Fruit fly (Drosophila melanogaster) whole organism, embryonic: Measurements from ENCODE around the gene Jhbp2.

ENCODE experiments used
- Abd-B ChIP-seq: fragments of 200-800 bp; sonication (Bioruptor generic); optimal IDR thresholded peaks from 2 replicates; lab custom pipeline; 2018; ENCODE audit warnings: missing biosample characterization, mild to moderate bottlenecking, missing genetic modification characterization, moderate library complexity
- Atf3 ChIP-seq: fragments of 200-800 bp; sonication (Bioruptor generic); optimal IDR thresholded peaks from 3 replicates; lab custom pipeline; 2016; ENCODE audit warnings: missing biosample characterization, missing genetic modification characterization
- CG10321 ChIP-seq: fragments of 200-800 bp; sonication (Bioruptor generic); IDR thresholded peaks from 2 replicates; pipeline ENCODE4 v1.3.6; 2022; ENCODE audit warnings: missing biosample characterization, missing genetic modification characterization
- CG10543 ChIP-seq: fragments of 200-800 bp; sonication (Bioruptor generic); optimal IDR thresholded peaks from 3 replicates; lab custom pipeline; 2017; ENCODE audit warnings: missing biosample characterization, mild to moderate bottlenecking, missing genetic modification characterization, moderate library complexity
- CG13296 ChIP-seq: fragments of 200-800 bp; sonication (Bioruptor generic); optimal IDR thresholded peaks from 3 replicates; lab custom pipeline; 2018; ENCODE audit warnings: missing biosample characterization, mild to moderate bottlenecking, missing genetic modification characterization
- CG13775 ChIP-seq: fragments of 200-800 bp; sonication (Bioruptor generic); optimal IDR thresholded peaks from 3 replicates; lab custom pipeline; 2017; ENCODE audit warnings: missing biosample characterization, mild to moderate bottlenecking, missing genetic modification characterization
- CG14014 ChIP-seq: fragments of 200-800 bp; sonication (Bioruptor generic); IDR thresholded peaks from 2 replicates; pipeline ENCODE4 v1.3.6; 2022; ENCODE audit warnings: missing biosample characterization, missing genetic modification characterization
- CG14050 ChIP-seq: fragments of 200-800 bp; sonication (Bioruptor generic); IDR thresholded peaks from 3 replicates; pipeline ENCODE4 v1.3.6; 2022; ENCODE audit warnings: missing biosample characterization, missing genetic modification characterization
- CG15269 ChIP-seq: fragments of 200-800 bp; sonication (Bioruptor generic); optimal IDR thresholded peaks from 2 replicates; lab custom pipeline; 2018; ENCODE audit warnings: missing biosample characterization, mild to moderate bottlenecking, missing genetic modification characterization, moderate library complexity
- CG17829 ChIP-seq: fragments of 200-800 bp; optimal IDR thresholded peaks from 2 replicates; lab custom pipeline; 2019; ENCODE audit warnings: missing biosample characterization, mild to moderate bottlenecking, missing genetic modification characterization, moderate library complexity
- CG2199 ChIP-seq: fragments of 200-800 bp; sonication (Bioruptor generic); IDR thresholded peaks from 3 replicates; pipeline ENCODE4 v1.3.6; 2022; ENCODE audit warnings: missing biosample characterization, missing genetic modification characterization
- CG2712 ChIP-seq: fragments of 200-800 bp; optimal IDR thresholded peaks from 3 replicates; lab custom pipeline; 2019; ENCODE audit warnings: missing biosample characterization, mild to moderate bottlenecking, missing genetic modification characterization, moderate library complexity
- CG30431 ChIP-seq: fragments of 200-800 bp; sonication (Bioruptor generic); optimal IDR thresholded peaks from 2 replicates; lab custom pipeline; 2017; ENCODE audit warnings: missing biosample characterization, missing genetic modification characterization
- CG32767 ChIP-seq: fragments of 200-800 bp; sonication (Bioruptor generic); IDR thresholded peaks from 2 replicates; pipeline ENCODE4 v1.3.6; 2022; ENCODE audit warnings: missing biosample characterization, missing genetic modification characterization
- CG33213 ChIP-seq: fragments of 200-800 bp; sonication (Bioruptor generic); optimal IDR thresholded peaks from 3 replicates; lab custom pipeline; 2016; ENCODE audit warnings: missing biosample characterization, missing genetic modification characterization
- CG4328 ChIP-seq: fragments of 200-800 bp; sonication (Bioruptor generic); optimal IDR thresholded peaks from 3 replicates; lab custom pipeline; 2017; ENCODE audit warnings: missing biosample characterization, missing genetic modification reagents, missing genetic modification characterization
- CG5245 ChIP-seq: fragments of 200-800 bp; sonication (Bioruptor generic); optimal IDR thresholded peaks from 3 replicates; lab custom pipeline; 2016; ENCODE audit warnings: missing biosample characterization, missing genetic modification characterization
- CG5953 ChIP-seq: fragments of 200-800 bp; sonication (Bioruptor generic); IDR thresholded peaks from 2 replicates; pipeline ENCODE4 v1.3.6; 2022; ENCODE audit warnings: missing biosample characterization, missing genetic modification characterization
- CG6254 ChIP-seq: fragments of 200-800 bp; sonication (Bioruptor generic); optimal IDR thresholded peaks from 3 replicates; lab custom pipeline; 2017; ENCODE audit warnings: mild to moderate bottlenecking, missing biosample characterization, missing genetic modification reagents, missing genetic modification characterization
- CG6791 ChIP-seq: fragments of 200-800 bp; sonication (Bioruptor generic); IDR thresholded peaks from 3 replicates; pipeline ENCODE4 v1.3.6; 2022; ENCODE audit warnings: missing biosample characterization, missing genetic modification characterization; ENCODE audit not compliant: partially characterized antibody
- CG7372 ChIP-seq: fragments of 200-800 bp; sonication (Bioruptor generic); IDR thresholded peaks from 2 replicates; pipeline ENCODE4 v1.3.6; 2022; ENCODE audit warnings: missing biosample characterization, missing genetic modification characterization
- CG7987 ChIP-seq: fragments of 200-800 bp; sonication (Bioruptor generic); optimal IDR thresholded peaks from 2 replicates; lab custom pipeline; 2018; ENCODE audit warnings: missing biosample characterization, mild to moderate bottlenecking, missing genetic modification characterization, moderate library complexity
- CG8478 ChIP-seq: fragments of >200 bp; optimal IDR thresholded peaks from 2 replicates; lab custom pipeline; 2018
- GATAe ChIP-seq: fragments of 200-800 bp; sonication (Bioruptor generic); conservative IDR thresholded peaks from 2 replicates; pipeline ENCODE4 v1.3.6; 2022; ENCODE audit warnings: missing biosample characterization, missing genetic modification characterization
- Hmr ChIP-seq: fragments of 200-800 bp; sonication (Bioruptor generic); optimal IDR thresholded peaks from 3 replicates; lab custom pipeline; 2017; ENCODE audit warnings: mild to moderate bottlenecking, missing biosample characterization, missing genetic modification reagents, missing genetic modification characterization
- Hr39 ChIP-seq: fragments of >200 bp; optimal IDR thresholded peaks from 2 replicates; lab custom pipeline; 2017
- Hr78 ChIP-seq, 2 experiments: fragments of 200-800 bp in 1 of 2; fragments of >200 bp in 1 of 2; sonication (Bioruptor generic) in 1 of 2; optimal IDR thresholded peaks; 2 replicates each; lab custom pipeline; 2017 to 2019; ENCODE audit warnings: missing biosample characterization in 2 of 2, missing genetic modification characterization in 2 of 2, mild to moderate bottlenecking in 1 of 2, moderate library complexity in 1 of 2
- Oli ChIP-seq: fragments of 200-800 bp; sonication (Bioruptor generic); optimal IDR thresholded peaks from 2 replicates; lab custom pipeline; 2018; ENCODE audit warnings: missing biosample characterization, mild to moderate bottlenecking, missing genetic modification characterization, moderate library complexity
- Trl ChIP-seq, 3 experiments: fragments of >200 bp in 2 of 3; fragments of 200-800 bp in 1 of 3; sonication (Bioruptor generic) in 1 of 3; optimal IDR thresholded peaks; 2 replicates in 1 of 3; 3 replicates in 2 of 3; lab custom pipeline; 2016 to 2017; ENCODE audit warnings: missing biosample characterization in 1 of 3, missing genetic modification characterization in 1 of 3
- Xbp1 ChIP-seq: fragments of 200-800 bp; sonication (Bioruptor generic); optimal IDR thresholded peaks from 3 replicates; lab custom pipeline; 2016; ENCODE audit warnings: missing biosample characterization, mild to moderate bottlenecking, missing genetic modification characterization
- YL-1 ChIP-seq: fragments of 200-800 bp; sonication (Bioruptor generic); optimal IDR thresholded peaks from 3 replicates; lab custom pipeline; 2017; ENCODE audit warnings: missing biosample characterization, mild to moderate bottlenecking, missing genetic modification characterization
- ac ChIP-seq: fragments of 200-800 bp; sonication (Bioruptor generic); optimal IDR thresholded peaks from 3 replicates; lab custom pipeline; 2017; ENCODE audit warnings: missing biosample characterization, mild to moderate bottlenecking, missing genetic modification characterization
- ara ChIP-seq: fragments of 200-800 bp; sonication (Bioruptor generic); IDR thresholded peaks from 2 replicates; pipeline ENCODE4 v1.3.6; 2022; ENCODE audit warnings: missing biosample characterization, missing genetic modification characterization
- ato ChIP-seq: fragments of 200-800 bp; sonication (Bioruptor generic); IDR thresholded peaks from 2 replicates; pipeline ENCODE4 v1.3.6; 2022; ENCODE audit warnings: missing biosample characterization, missing genetic modification characterization; ENCODE audit not compliant: partially characterized antibody
- ems ChIP-seq: fragments of 200-800 bp; sonication (Bioruptor generic); optimal IDR thresholded peaks from 3 replicates; lab custom pipeline; 2016; ENCODE audit warnings: missing biosample characterization, missing genetic modification characterization
- eyg ChIP-seq: fragments of 200-800 bp; sonication (Bioruptor generic); optimal IDR thresholded peaks from 3 replicates; lab custom pipeline; 2016; ENCODE audit warnings: missing biosample characterization, missing genetic modification characterization
- gcm ChIP-seq: fragments of 200-800 bp; sonication (Bioruptor generic); optimal IDR thresholded peaks from 2 replicates; lab custom pipeline; 2019; ENCODE audit warnings: missing biosample characterization, mild to moderate bottlenecking, missing genetic modification characterization, moderate library complexity
- gsb-n ChIP-seq: fragments of 200-800 bp; sonication (Bioruptor generic); optimal IDR thresholded peaks from 3 replicates; lab custom pipeline; 2018; ENCODE audit warnings: missing biosample characterization, mild to moderate bottlenecking, missing genetic modification characterization
- her ChIP-seq: fragments of 200-800 bp; sonication (Bioruptor generic); optimal IDR thresholded peaks from 2 replicates; lab custom pipeline; 2016; ENCODE audit warnings: missing biosample characterization, missing genetic modification characterization
- inv ChIP-seq: fragments of 200-800 bp; sonication (Bioruptor generic); IDR thresholded peaks from 2 replicates; pipeline ENCODE4 v1.3.6; 2022; ENCODE audit warnings: missing biosample characterization, missing genetic modification characterization; ENCODE audit not compliant: partially characterized antibody
- kah ChIP-seq: fragments of 200-800 bp; sonication (Bioruptor generic); optimal IDR thresholded peaks from 2 replicates; lab custom pipeline; 2018; ENCODE audit warnings: missing biosample characterization, mild to moderate bottlenecking, missing genetic modification characterization
- kni ChIP-seq: fragments of 200-800 bp; sonication (Bioruptor generic); optimal IDR thresholded peaks from 3 replicates; lab custom pipeline; 2017; ENCODE audit warnings: mild to moderate bottlenecking, missing biosample characterization, missing genetic modification reagents, missing genetic modification characterization
- mirr ChIP-seq: fragments of 200-800 bp; sonication (Bioruptor generic); optimal IDR thresholded peaks from 3 replicates; lab custom pipeline; 2018; ENCODE audit warnings: missing biosample characterization, mild to moderate bottlenecking, missing genetic modification characterization
- odd ChIP-seq: fragments of 200-800 bp; sonication (Bioruptor generic); optimal IDR thresholded peaks from 2 replicates; lab custom pipeline; 2017; ENCODE audit warnings: missing biosample characterization, mild to moderate bottlenecking, missing genetic modification characterization
- otp ChIP-seq: fragments of 200-800 bp; sonication (Bioruptor generic); IDR thresholded peaks from 3 replicates; pipeline ENCODE4, ENCODE4 v1.3.6; 2022; ENCODE audit warnings: missing biosample characterization, missing genetic modification characterization
- sisA ChIP-seq: fragments of 200-800 bp; sonication (Bioruptor generic); IDR thresholded peaks from 2 replicates; pipeline ENCODE4 v1.3.6; 2022; ENCODE audit warnings: missing biosample characterization, missing genetic modification characterization
- sug ChIP-seq: fragments of 200-800 bp; optimal IDR thresholded peaks from 2 replicates; lab custom pipeline; 2019; ENCODE audit warnings: missing biosample characterization, mild to moderate bottlenecking, missing genetic modification characterization, moderate library complexity
- unc-4 ChIP-seq: fragments of 200-800 bp; sonication (Bioruptor generic); IDR thresholded peaks from 2 replicates; pipeline ENCODE4 v1.3.6; 2022; ENCODE audit warnings: missing biosample characterization, missing genetic modification characterization; ENCODE audit not compliant: partially characterized antibody
- z ChIP-seq: fragments of 200-800 bp; sonication (Bioruptor generic); IDR thresholded peaks from 3 replicates; pipeline ENCODE4 v1.3.6; 2022; ENCODE audit warnings: missing biosample characterization, missing genetic modification characterization
- zen2 ChIP-seq: fragments of 200-800 bp; sonication (Bioruptor generic); IDR thresholded peaks from 3 replicates; pipeline ENCODE4 v1.3.6; 2022; ENCODE audit warnings: missing biosample characterization, missing genetic modification characterization; ENCODE audit not compliant: partially characterized antibody

Gene Jhbp2

DNA sequence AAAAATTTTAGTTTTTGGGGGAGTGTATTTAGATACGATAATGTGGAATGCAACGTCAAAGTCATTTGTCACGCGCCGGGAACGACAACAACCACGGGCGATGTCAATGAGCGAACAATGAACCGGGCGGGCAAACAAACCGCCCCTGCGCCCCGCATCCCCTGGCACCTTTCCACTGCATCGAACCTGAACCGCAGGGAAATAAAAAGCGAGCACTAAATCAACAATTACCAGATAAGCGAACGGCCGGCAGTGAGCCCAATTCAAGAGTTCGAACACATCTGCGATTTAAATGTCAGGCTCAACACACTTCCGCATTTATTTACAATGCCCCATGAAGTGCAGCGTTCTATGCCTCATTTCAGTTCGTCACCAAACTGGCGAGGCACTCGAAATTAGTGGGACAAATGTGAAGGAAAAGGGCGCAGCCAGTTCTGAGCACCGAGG lies 35.4 kb upstream of the Jhbp2 start:
- TF ChIP-seq unc-4 (no peak), CG17829 (tag; lab: Kevin White, UChicago) (no peak), CG33213 (GFP tag; lab: Kevin White, UChicago) (no peak), sug (tag; lab: Kevin White, UChicago) (peak; percentile 24), GATAe (GFP tag; lab: Robert Waterston, UW) (no peak), Abd-B (no peak), Hr78 (GFP tag; optimal IDR thresholded peaks at IDR 0.05; lab: Kevin White, UChicago) (peak in 1 of 2 experiments; percentile 88), gsb-n (peak; percentile 81), CG15269 (no peak), Xbp1 (no peak), ems (GFP tag; lab: Kevin White, UChicago) (no peak), CG7372 (no peak), YL-1 (no peak), Atf3 (no peak), CG5953 (0 out of 2 replicates have a peak, but pooled peaks have one; percentile 19), Hr39 (lab: Kevin White, UChicago) (no peak), eyg (no peak), ac (GFP tag; lab: Kevin White, UChicago) (peak; percentile 26), gcm (GFP tag; lab: Kevin White, UChicago) (peak; percentile 81), CG6254 (GFP tag; lab: Kevin White, UChicago) (peak; percentile 39), ato (GFP tag; lab: Robert Waterston, UW) (no peak), otp (GFP tag; lab: Robert Waterston, UW) (peak; percentile 49; the same call in 1 of the 3 replicates), odd (GFP tag; lab: Kevin White, UChicago) (no peak), CG30431 (GFP tag; lab: Kevin White, UChicago) (no peak), CG4328 (GFP tag; lab: Kevin White, UChicago) (no peak), inv (GFP tag; lab: Robert Waterston, UW) (no peak), ara (peak; percentile 53; the same call in 1 of the 2 replicates), CG6791 (no peak), zen2 (GFP tag; lab: Robert Waterston, UW) (no peak), CG14050 (no peak), CG10321 (no peak), CG13775 (GFP tag; lab: Kevin White, UChicago) (no peak), z (GFP tag; lab: Robert Waterston, UW) (0 out of 3 replicates have a peak, but pooled peaks have one; percentile 37), Oli (tag; lab: Kevin White, UChicago) (no peak), CG7987 (GFP tag; lab: Kevin White, UChicago) (peak; percentile 30), Trl (optimal IDR thresholded peaks at IDR 0.05; lab: Kevin White, UChicago) (no peak), Trl (GFP tag; optimal IDR thresholded peaks at IDR 0.05; lab: Kevin White, UChicago) (no peak), CG14014 (GFP tag; lab: Robert Waterston, UW) (no peak; the same call in 1 of the 2 replicates), CG2712 (tag; lab: Kevin White, UChicago) (no peak), CG10543 (GFP tag; lab: Kevin White, UChicago) (peak; percentile 63), sisA (GFP tag; lab: Robert Waterston, UW) (no peak), CG32767 (no peak), Hmr (GFP tag; lab: Kevin White, UChicago) (no peak), mirr (GFP tag; lab: Kevin White, UChicago) (no peak), CG8478 (no peak), kah (GFP tag; lab: Kevin White, UChicago) (no peak), CG5245 (GFP tag; lab: Kevin White, UChicago) (no peak), her (no peak), kni (peak; percentile 93), CG2199 (GFP tag; lab: Robert Waterston, UW) (peak; percentile 94), CG13296 (GFP tag; lab: Kevin White, UChicago) (no peak)
